Worm (Caenorhabditis elegans) whole organism, late embryonic: ENCODE data around the gene Y47D3B.12.

Experiments
- ama-1 ChIP-seq: fragments of 150-350 bp; optimal IDR thresholded peaks from 2 replicates; lab custom pipeline; 2014
- ceh-2 ChIP-seq: sonication (generic microtip); optimal IDR thresholded peaks from 2 replicates; lab custom pipeline; 2016; ENCODE audit warnings: missing genotype, missing genetic modification characterization, missing compliant biosample characterization
- ceh-24 ChIP-seq: sonication (generic microtip); optimal IDR thresholded peaks from 2 replicates; lab custom pipeline; 2016; ENCODE audit warnings: mild to moderate bottlenecking, missing genetic modification characterization, missing compliant biosample characterization
- fkh-6 ChIP-seq: sonication (generic microtip); optimal IDR thresholded peaks from 2 replicates; lab custom pipeline; 2016; ENCODE audit warnings: missing genetic modification characterization, missing compliant biosample characterization
- hlh-30 ChIP-seq: sonication (generic microtip); optimal IDR thresholded peaks from 2 replicates; lab custom pipeline; 2017; ENCODE audit warnings: antibody characterized with exemption, missing genetic modification characterization, missing compliant biosample characterization; ENCODE audit not compliant: insufficient read depth
- syd-9 ChIP-seq: sonication (generic microtip); optimal IDR thresholded peaks from 2 replicates; lab custom pipeline; 2016; ENCODE audit warnings: mild to moderate bottlenecking, missing genetic modification characterization, moderate library complexity, missing compliant biosample characterization

DNA sequence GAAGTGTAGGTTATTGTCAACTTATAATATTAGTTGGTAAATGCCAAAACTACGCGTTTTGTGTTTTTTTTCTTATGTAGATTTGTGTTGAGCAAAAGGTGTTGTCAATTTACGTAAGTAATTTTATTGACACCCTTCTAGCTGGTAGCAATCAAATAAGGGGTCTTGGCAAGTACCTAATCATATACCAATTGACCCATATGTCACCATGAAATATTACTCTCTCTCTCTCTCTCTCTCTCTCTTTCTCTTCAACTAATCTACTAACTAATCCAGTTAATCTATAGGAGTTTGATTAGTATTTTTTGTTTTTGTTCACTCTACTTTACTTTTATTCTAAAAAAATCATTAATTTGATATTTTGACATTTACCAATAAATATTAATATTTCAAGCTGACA is 43.4 kb upstream of the Y47D3B.12 start:
- TF ChIP-seq syd-9 (tag; lab: Kevin White, UChicago) = no peak
- TF ChIP-seq ceh-24 = no peak
- TF ChIP-seq hlh-30 = no peak
- TF ChIP-seq ama-1 (lab: Kevin White, UChicago) = no peak
- no peak for TF ChIP-seq ceh-2 (tag; lab: Kevin White, UChicago)
- TF ChIP-seq fkh-6 (tag; lab: Kevin White, UChicago) = no peak
